Worm (Caenorhabditis elegans) whole organism, L2 larva: ENCODE measurements around the gene cbs-1.

Experiments used
- C34F6.9 ChIP-seq: fragments of 150-350 bp; optimal IDR thresholded peaks from 2 replicates; lab custom pipeline; 2014; ENCODE audit warnings: missing biosample characterization, missing genetic modification characterization
- F13H6.1 ChIP-seq: sonication (generic microtip); optimal IDR thresholded peaks from 2 replicates; lab custom pipeline; 2016; ENCODE audit warnings: missing genetic modification characterization, missing compliant biosample characterization
- R02D3.7 ChIP-seq: fragments of 150-350 bp; optimal IDR thresholded peaks from 2 replicates; lab custom pipeline; 2014; ENCODE audit warnings: missing biosample characterization, missing genetic modification characterization
- Y55F3AM.14 ChIP-seq: fragments of 200-800 bp; sonication (Bioruptor generic); optimal IDR thresholded peaks from 2 replicates; lab custom pipeline; 2018; ENCODE audit warnings: mild to moderate bottlenecking, missing genetic modification characterization, missing compliant biosample characterization
- ZK546.5 ChIP-seq: sonication (generic microtip); optimal IDR thresholded peaks from 2 replicates; lab custom pipeline; 2017; ENCODE audit warnings: missing biosample characterization, missing genetic modification characterization
- alr-1 ChIP-seq: fragments of 150-350 bp; optimal IDR thresholded peaks from 2 replicates; lab custom pipeline; 2014; ENCODE audit warnings: missing biosample characterization, missing genetic modification characterization
- aly-2 ChIP-seq: fragments of 150-350 bp; optimal IDR thresholded peaks from 2 replicates; lab custom pipeline; 2014; ENCODE audit warnings: missing biosample characterization, missing genetic modification characterization
- ama-1 ChIP-seq: fragments of 150-350 bp; optimal IDR thresholded peaks from 2 replicates; lab custom pipeline; 2018; ENCODE audit warnings: inconsistent platforms
- blmp-1 ChIP-seq: sonication (generic microtip); optimal IDR thresholded peaks from 2 replicates; lab custom pipeline; 2017; ENCODE audit warnings: missing genetic modification characterization, mild to moderate bottlenecking, missing compliant biosample characterization, antibody characterized with exemption, moderate library complexity; ENCODE audit not compliant: insufficient read depth
- ceh-16 ChIP-seq: fragments of 150-350 bp; optimal IDR thresholded peaks from 2 replicates; lab custom pipeline; 2014; ENCODE audit warnings: missing biosample characterization, missing genetic modification characterization
- ceh-82 ChIP-seq: fragments of 150-350 bp; optimal IDR thresholded peaks from 2 replicates; lab custom pipeline; 2014; ENCODE audit warnings: missing biosample characterization, missing genetic modification characterization
- crh-2 ChIP-seq: sonication (generic microtip); optimal IDR thresholded peaks from 2 replicates; lab custom pipeline; 2017; ENCODE audit warnings: missing biosample characterization, missing genetic modification characterization
- egl-27 ChIP-seq: sonication (generic microtip); optimal IDR thresholded peaks from 3 replicates; lab custom pipeline; 2017; ENCODE audit warnings: missing biosample characterization, missing genetic modification reagents, missing genetic modification characterization
- fos-1 ChIP-seq: fragments of 150-350 bp; optimal IDR thresholded peaks from 2 replicates; lab custom pipeline; 2014; ENCODE audit warnings: missing biosample characterization, missing genetic modification characterization
- lin-11 ChIP-seq: fragments of 150-350 bp; sonication (generic microtip); optimal IDR thresholded peaks from 2 replicates; lab custom pipeline; 2014; ENCODE audit warnings: missing biosample characterization, missing genetic modification characterization, inconsistent platforms, mixed read lengths
- lin-13 ChIP-seq: fragments of 150-350 bp; optimal IDR thresholded peaks from 2 replicates; lab custom pipeline; 2014; ENCODE audit warnings: missing biosample characterization, missing genetic modification reagents, missing genetic modification characterization
- lin-39 ChIP-seq: fragments of 150-350 bp; optimal IDR thresholded peaks from 2 replicates; lab custom pipeline; 2014; ENCODE audit warnings: missing biosample characterization, missing genetic modification reagents, missing genetic modification characterization
- lsy-2 ChIP-seq, 2 experiments: fragments of 150-350 bp in 1 of 2; sonication (generic microtip) in 1 of 2; optimal IDR thresholded peaks; 2 replicates each; lab custom pipeline; 2014 to 2017; ENCODE audit warnings: missing biosample characterization in 2 of 2, missing genetic modification characterization in 2 of 2
- mab-5 ChIP-seq: fragments of 150-350 bp; optimal IDR thresholded peaks from 2 replicates; lab custom pipeline; 2014; ENCODE audit warnings: missing biosample characterization, missing genetic modification characterization
- mbf-1 ChIP-seq: sonication (generic microtip); optimal IDR thresholded peaks from 2 replicates; lab custom pipeline; 2017; ENCODE audit warnings: missing biosample characterization, missing genetic modification characterization
- mdl-1 ChIP-seq, 2 experiments: fragments of 150-350 bp in 1 of 2; sonication (generic microtip) in 1 of 2; optimal IDR thresholded peaks; 2 replicates each; lab custom pipeline; 2017; ENCODE audit warnings: missing biosample characterization in 2 of 2, missing genetic modification characterization in 2 of 2
- nhr-10 ChIP-seq: sonication (generic microtip); optimal IDR thresholded peaks from 2 replicates; lab custom pipeline; 2017; ENCODE audit warnings: missing biosample characterization, missing genetic modification characterization
- nhr-11 ChIP-seq: fragments of 150-350 bp; optimal IDR thresholded peaks from 2 replicates; lab custom pipeline; 2014; ENCODE audit warnings: missing biosample characterization, missing genetic modification characterization
- nhr-12 ChIP-seq: fragments of 150-350 bp; optimal IDR thresholded peaks from 2 replicates; lab custom pipeline; 2014; ENCODE audit warnings: missing biosample characterization, missing genetic modification characterization
- nhr-129 ChIP-seq: fragments of 150-350 bp; optimal IDR thresholded peaks from 2 replicates; lab custom pipeline; 2014; ENCODE audit warnings: missing biosample characterization, missing genetic modification characterization
- nhr-21 ChIP-seq: fragments of 150-350 bp; optimal IDR thresholded peaks from 2 replicates; lab custom pipeline; 2014; ENCODE audit warnings: missing biosample characterization, missing genetic modification characterization
- nhr-237 ChIP-seq: fragments of 150-350 bp; optimal IDR thresholded peaks from 2 replicates; lab custom pipeline; 2014; ENCODE audit warnings: missing biosample characterization, missing genetic modification characterization
- nhr-25 ChIP-seq: fragments of 150-350 bp; sonication (generic microtip); optimal IDR thresholded peaks from 3 replicates; lab custom pipeline; 2014; ENCODE audit warnings: missing biosample characterization, missing genetic modification characterization
- nhr-6 ChIP-seq: fragments of 150-350 bp; optimal IDR thresholded peaks from 2 replicates; lab custom pipeline; 2014; ENCODE audit warnings: missing biosample characterization, missing genetic modification characterization
- peb-1 ChIP-seq: fragments of 150-350 bp; optimal IDR thresholded peaks from 2 replicates; lab custom pipeline; 2014; ENCODE audit warnings: missing biosample characterization, missing genetic modification characterization
- sem-4 ChIP-seq: fragments of 150-350 bp; optimal IDR thresholded peaks from 2 replicates; lab custom pipeline; 2014; ENCODE audit warnings: missing biosample characterization, missing genetic modification reagents, missing genetic modification characterization
- sma-3 ChIP-seq: sonication (generic microtip); optimal IDR thresholded peaks from 2 replicates; lab custom pipeline; 2016; ENCODE audit warnings: missing genetic modification reagents, missing genetic modification characterization, missing compliant biosample characterization
- sma-9 ChIP-seq, 2 experiments: fragments of 150-350 bp in 1 of 2; sonication (generic microtip) in 1 of 2; optimal IDR thresholded peaks; 2 replicates each; lab custom pipeline; 2014 to 2016; ENCODE audit warnings: missing genetic modification characterization in 2 of 2, mild to moderate bottlenecking in 1 of 2, missing biosample characterization in 1 of 2, missing compliant biosample characterization in 1 of 2, missing genetic modification reagents in 1 of 2, moderate library complexity in 1 of 2
- unc-55 ChIP-seq: fragments of 150-350 bp; sonication (generic microtip); optimal IDR thresholded peaks from 3 replicates; lab custom pipeline; 2014; ENCODE audit warnings: missing biosample characterization, missing genetic modification reagents, missing genetic modification characterization
- zag-1 ChIP-seq: fragments of 150-350 bp; optimal IDR thresholded peaks from 2 replicates; lab custom pipeline; 2014; ENCODE audit warnings: missing biosample characterization, missing genetic modification characterization
- ztf-1 ChIP-seq: fragments of 200-800 bp; sonication (Bioruptor generic); conservative IDR thresholded peaks from 2 replicates; pipeline ENCODE4 v1.3.6; 2022; ENCODE audit warnings: missing genetic modification characterization, missing compliant biosample characterization
- ztf-11 ChIP-seq: sonication (generic microtip); optimal IDR thresholded peaks from 2 replicates; lab custom pipeline; 2017; ENCODE audit warnings: missing biosample characterization, missing genetic modification characterization
- ztf-4 ChIP-seq: fragments of 150-350 bp; optimal IDR thresholded peaks from 2 replicates; lab custom pipeline; 2014; ENCODE audit warnings: missing biosample characterization, missing genetic modification characterization

Gene cbs-1

ce11 chrX:10053742-10054409 lies at the start of gene cbs-1:
Gene cbs-1, plus strand, starts transcription at chrX:10054275.
- TF ChIP-seq sma-9 (GFP tag; optimal IDR thresholded peaks at IDR 0.05; lab: Kevin White, UChicago), result peak; percentile 17
- no peak for TF ChIP-seq sma-9 (tag; optimal IDR thresholded peaks at IDR 0.05; lab: Kevin White, UChicago)
- peak; percentile 18 for TF ChIP-seq ama-1
- no peak for TF ChIP-seq nhr-129 (tag; lab: Kevin White, UChicago)
- TF ChIP-seq peb-1 (tag; lab: Kevin White, UChicago), result no peak
- TF ChIP-seq fos-1, result peak; percentile 65
- TF ChIP-seq nhr-25 (tag; lab: Kevin White, UChicago), result peak; percentile 54
- no peak for TF ChIP-seq blmp-1 (tag; lab: Kevin White, UChicago)
- no peak for TF ChIP-seq alr-1 (tag; lab: Kevin White, UChicago)

- no peak for TF ChIP-seq peb-1 (tag; lab: Kevin White, UChicago)
- TF ChIP-seq mbf-1, result no peak
- TF ChIP-seq nhr-129 (tag; lab: Kevin White, UChicago), result no peak
- no peak for TF ChIP-seq lin-39 (tag; lab: Kevin White, UChicago)
Measured at ce11 chrX:10008664-10009063, 45.4 kb upstream of the cbs-1 start, which contains the start of gene F19C6.3. Gene F19C6.3, minus strand, starts transcription at chrX:10008764.

- no peak for TF ChIP-seq ztf-4 (tag; lab: Kevin White, UChicago)
- no peak for TF ChIP-seq nhr-11 (tag; lab: Kevin White, UChicago)
- no peak for TF ChIP-seq sma-3 (GFP tag; lab: Kevin White, UChicago)
- TF ChIP-seq ama-1, result no peak
- no peak for TF ChIP-seq egl-27 (tag; lab: Kevin White, UChicago)
- TF ChIP-seq lin-11 (tag; lab: Kevin White, UChicago), result no peak
Measured at ce11 chrX:10009985-10010384, 44.1 kb upstream of the cbs-1 start.

- peak; percentile 4 for TF ChIP-seq sma-9 (GFP tag; optimal IDR thresholded peaks at IDR 0.05; lab: Kevin White, UChicago)
- no peak for TF ChIP-seq sma-9 (tag; optimal IDR thresholded peaks at IDR 0.05; lab: Kevin White, UChicago)
- TF ChIP-seq nhr-237 (tag; lab: Kevin White, UChicago), result no peak
- TF ChIP-seq, all 48 proteins: peak for 1
Measured at ce11 chrX:10017975-10018654, 36.0 kb upstream of the cbs-1 start, which contains the start of gene F19C6.4. Gene F19C6.4, minus strand, starts transcription at chrX:10018025.

- TF ChIP-seq nhr-129 (tag; lab: Kevin White, UChicago) (peak; percentile 9), peb-1 (tag; lab: Kevin White, UChicago) (no peak)
Measured at ce11 chrX:10022016-10022415, 32.1 kb upstream of the cbs-1 start, which contains the start of gene F42G10.1. Gene F42G10.1, minus strand, starts transcription at chrX:10022166.

- TF ChIP-seq fos-1 (peak; percentile 76), zag-1 (peak; percentile 63), R02D3.7 (tag; lab: Kevin White, UChicago) (no peak), Y55F3AM.14 (no peak), nhr-129 (tag; lab: Kevin White, UChicago) (peak; percentile 83), F13H6.1 (tag; lab: Kevin White, UChicago) (peak; percentile 69), egl-27 (tag; lab: Kevin White, UChicago) (no peak), ZK546.5 (tag; lab: Kevin White, UChicago) (no peak), crh-2 (tag; lab: Kevin White, UChicago) (peak; percentile 67), ceh-16 (peak; percentile 20), C34F6.9 (peak; percentile 58), aly-2 (tag; lab: Kevin White, UChicago) (no peak), mab-5 (peak; percentile 51), ztf-11 (tag; lab: Kevin White, UChicago) (no peak), lin-13 (GFP tag; lab: Kevin White, UChicago) (peak; percentile 13), nhr-21 (tag; lab: Kevin White, UChicago) (peak; percentile 26), sma-3 (GFP tag; lab: Kevin White, UChicago) (peak; percentile 23), nhr-25 (tag; lab: Kevin White, UChicago) (peak; percentile 43), mdl-1 (tag; optimal IDR thresholded peaks at IDR 0.05; lab: Kevin White, UChicago) (peak in 1 of 2 experiments; percentile 1), unc-55 (peak; percentile 46), nhr-6 (tag; lab: Kevin White, UChicago) (peak; percentile 59), sem-4 (tag; lab: Kevin White, UChicago) (peak; percentile 43), nhr-10 (tag; lab: Kevin White, UChicago) (no peak), lsy-2 (tag; optimal IDR thresholded peaks at IDR 0.05; lab: Kevin White, UChicago) (peak in 1 of 2 experiments; percentile 51), ceh-82 (tag; lab: Kevin White, UChicago) (no peak), ztf-1 (GFP tag; lab: Robert Waterston, UW) (no peak), nhr-12 (tag; lab: Kevin White, UChicago) (no peak), ama-1 (no peak), alr-1 (tag; lab: Kevin White, UChicago) (no peak), sma-9 (GFP tag; optimal IDR thresholded peaks at IDR 0.05; lab: Kevin White, UChicago) (peak; percentile 59), sma-9 (tag; optimal IDR thresholded peaks at IDR 0.05; lab: Kevin White, UChicago) (no peak), ztf-4 (tag; lab: Kevin White, UChicago) (no peak)
Measured at ce11 chrX:10026347-10026746, 27.7 kb upstream of the cbs-1 start.
